Worm (Caenorhabditis elegans) whole organism, mixed stage, embryonic: Measurements from ENCODE around the gene B0285.3.

Experiments
- blmp-1 ChIP-seq: fragments of 150-350 bp; optimal IDR thresholded peaks from 2 replicates; lab custom pipeline; 2014; ENCODE audit warnings: missing biosample characterization, missing genetic modification characterization
- ceh-39 ChIP-seq: fragments of 150-350 bp; optimal IDR thresholded peaks from 2 replicates; lab custom pipeline; 2014; ENCODE audit warnings: missing biosample characterization, missing genetic modification characterization
- drap-1 ChIP-seq: fragments of 200-800 bp; sonication (Bioruptor generic); optimal IDR thresholded peaks from 3 replicates; lab custom pipeline; 2018; ENCODE audit warnings: mild to moderate bottlenecking, missing genetic modification characterization, missing compliant biosample characterization
- elt-1 ChIP-seq: sonication (generic microtip); optimal IDR thresholded peaks from 2 replicates; lab custom pipeline; 2017; ENCODE audit warnings: missing genetic modification characterization, mild to moderate bottlenecking, missing compliant biosample characterization, antibody characterized with exemption, moderate library complexity, borderline replicate concordance; ENCODE audit not compliant: insufficient read depth
- elt-3 ChIP-seq: fragments of 150-350 bp; optimal IDR thresholded peaks from 2 replicates; lab custom pipeline; 2014; ENCODE audit warnings: missing biosample characterization, missing genetic modification characterization
- mep-1 ChIP-seq: fragments of 150-350 bp; optimal IDR thresholded peaks from 2 replicates; lab custom pipeline; 2017; ENCODE audit warnings: missing biosample characterization, missing genetic modification reagents, missing genetic modification characterization, inconsistent platforms
- nhr-12 ChIP-seq: fragments of 150-350 bp; optimal IDR thresholded peaks from 2 replicates; lab custom pipeline; 2014; ENCODE audit warnings: missing biosample characterization, missing genetic modification characterization
- nhr-237 ChIP-seq: fragments of 150-350 bp; optimal IDR thresholded peaks from 2 replicates; lab custom pipeline; 2014; ENCODE audit warnings: missing biosample characterization, missing genetic modification characterization
- nhr-76 ChIP-seq: sonication (generic microtip); optimal IDR thresholded peaks from 2 replicates; lab custom pipeline; 2017; ENCODE audit warnings: missing biosample characterization, missing genetic modification characterization
- pha-4 ChIP-seq: fragments of 150-350 bp; optimal IDR thresholded peaks from 2 replicates; lab custom pipeline; 2018; ENCODE audit warnings: missing biosample characterization, missing genetic modification reagents, missing genetic modification characterization
- snpc-4 ChIP-seq: fragments of 150-350 bp; optimal IDR thresholded peaks from 2 replicates; lab custom pipeline; 2014; ENCODE audit warnings: missing biosample characterization, missing genetic modification characterization
- tbx-8 ChIP-seq: fragments of 200-800 bp; sonication (Bioruptor generic); optimal IDR thresholded peaks from 2 replicates; lab custom pipeline; 2018; ENCODE audit warnings: mild to moderate bottlenecking, missing genetic modification characterization, moderate library complexity, missing compliant biosample characterization
- unc-62 ChIP-seq: fragments of 150-350 bp; optimal IDR thresholded peaks from 2 replicates; lab custom pipeline; 2014; ENCODE audit warnings: missing biosample characterization, missing genetic modification reagents, missing genetic modification characterization
- zip-8 ChIP-seq: fragments of 150-350 bp; optimal IDR thresholded peaks from 2 replicates; lab custom pipeline; 2014; ENCODE audit warnings: missing biosample characterization, missing genetic modification characterization

DNA sequence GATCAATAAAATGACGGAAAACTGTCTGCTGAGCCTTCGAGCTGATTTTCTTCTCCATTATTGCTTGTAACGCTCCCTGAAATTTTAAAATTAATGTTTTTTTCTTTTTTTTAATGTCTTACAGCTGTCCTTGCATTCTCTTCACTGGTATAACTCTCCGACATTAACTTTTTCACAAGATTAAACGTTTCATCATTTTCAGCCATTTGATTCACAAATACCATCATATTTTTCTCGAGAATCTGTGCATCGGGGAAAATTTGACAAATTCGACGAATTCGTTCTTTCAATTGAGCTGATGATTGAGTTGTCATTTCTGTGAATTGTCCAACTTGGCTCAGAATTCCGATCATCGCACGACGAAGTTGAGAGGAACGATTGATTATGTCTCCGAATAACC is 33.8 kb downstream of the B0285.3 start:
- TF ChIP-seq elt-3 (tag; lab: Kevin White, UChicago) (no peak), mep-1 (tag; lab: Kevin White, UChicago) (no peak), tbx-8 (GFP tag; lab: Kevin White, UChicago) (no peak), elt-1 (tag; lab: Kevin White, UChicago) (no peak), nhr-76 (no peak), nhr-12 (tag; lab: Kevin White, UChicago) (no peak), ceh-39 (tag; lab: Kevin White, UChicago) (no peak), nhr-237 (tag; lab: Kevin White, UChicago) (no peak), blmp-1 (tag; lab: Kevin White, UChicago) (no peak), drap-1 (GFP tag; lab: Kevin White, UChicago) (no peak), zip-8 (tag; lab: Kevin White, UChicago) (no peak), unc-62 (GFP tag; lab: Kevin White, UChicago) (no peak), snpc-4 (tag; lab: Kevin White, UChicago) (no peak), pha-4 (tag; lab: Kevin White, UChicago) (no peak)
